Fruit fly (Drosophila melanogaster) whole organism, embryonic: ENCODE measurements around the gene CG12814.

Source experiments
- Aef1 ChIP-seq: fragments of 200-800 bp; sonication (Bioruptor generic); IDR thresholded peaks from 3 replicates; pipeline ENCODE4 v1.3.6; 2022; ENCODE audit warnings: missing biosample characterization, missing genetic modification characterization
- Blimp-1 ChIP-seq: fragments of 200-800 bp; sonication (Bioruptor generic); optimal IDR thresholded peaks from 3 replicates; lab custom pipeline; 2018; ENCODE audit warnings: missing biosample characterization, missing genetic modification characterization, mild to moderate bottlenecking, moderate library complexity, missing genetic modification reagents
- CG10209 ChIP-seq: fragments of 200-800 bp; sonication (Bioruptor generic); optimal IDR thresholded peaks from 3 replicates; lab custom pipeline; 2017; ENCODE audit warnings: missing biosample characterization, mild to moderate bottlenecking, missing genetic modification characterization, missing genetic modification reagents
- CG10462 ChIP-seq: fragments of 200-800 bp; sonication (Bioruptor generic); optimal IDR thresholded peaks from 2 replicates; lab custom pipeline; 2016; ENCODE audit warnings: missing biosample characterization, missing genetic modification characterization
- CG11504 ChIP-seq: fragments of 200-800 bp; sonication (Bioruptor generic); optimal IDR thresholded peaks from 3 replicates; lab custom pipeline; 2019; ENCODE audit warnings: missing biosample characterization, mild to moderate bottlenecking, missing genetic modification characterization, moderate library complexity
- CG11695 ChIP-seq: fragments of 200-800 bp; sonication (Bioruptor generic); IDR thresholded peaks from 3 replicates; pipeline ENCODE4 v1.3.6; 2022; ENCODE audit warnings: missing biosample characterization, missing genetic modification characterization
- CG11723 ChIP-seq: fragments of 200-800 bp; sonication (Bioruptor generic); optimal IDR thresholded peaks from 2 replicates; lab custom pipeline; 2017; ENCODE audit warnings: missing biosample characterization, mild to moderate bottlenecking, missing genetic modification characterization
- CG1529 ChIP-seq: fragments of 200-800 bp; sonication (Bioruptor generic); optimal IDR thresholded peaks from 3 replicates; lab custom pipeline; 2018; ENCODE audit warnings: missing biosample characterization, missing genetic modification characterization
- CG3163 ChIP-seq: fragments of 200-800 bp; sonication (Bioruptor generic); optimal IDR thresholded peaks from 3 replicates; lab custom pipeline; 2016; ENCODE audit warnings: missing biosample characterization, missing genetic modification characterization
- CG33557 ChIP-seq: fragments of 200-800 bp; sonication (Bioruptor generic); optimal IDR thresholded peaks from 2 replicates; lab custom pipeline; 2019; ENCODE audit warnings: missing biosample characterization, mild to moderate bottlenecking, missing genetic modification characterization, moderate library complexity
- CG3726 ChIP-seq: fragments of 200-800 bp; sonication (Bioruptor generic); IDR thresholded peaks from 3 replicates; pipeline ENCODE4, ENCODE4 v1.3.6; 2022; ENCODE audit warnings: missing biosample characterization, missing genetic modification characterization
- CG43689 ChIP-seq: fragments of 200-800 bp; sonication (Bioruptor generic); IDR thresholded peaks from 2 replicates; pipeline ENCODE4 v1.3.6; 2022; ENCODE audit warnings: missing biosample characterization, missing genetic modification characterization
- CG4424 ChIP-seq: fragments of 200-800 bp; sonication (Bioruptor generic); optimal IDR thresholded peaks from 3 replicates; lab custom pipeline; 2016; ENCODE audit warnings: missing biosample characterization, missing genetic modification characterization
- CG7928 ChIP-seq: fragments of 200-800 bp; sonication (Bioruptor generic); optimal IDR thresholded peaks from 2 replicates; lab custom pipeline; 2017; ENCODE audit warnings: missing biosample characterization, mild to moderate bottlenecking, missing genetic modification characterization
- CG8290 ChIP-seq, 3 experiments: fragments of 200-800 bp; sonication (Bioruptor generic); optimal IDR thresholded peaks; 2 replicates each; lab custom pipeline; 2016 to 2019; ENCODE audit warnings: missing biosample characterization in 3 of 3, missing genetic modification characterization in 3 of 3, mild to moderate bottlenecking in 2 of 3, moderate library complexity in 1 of 3
- CG9215 ChIP-seq: fragments of 200-800 bp; sonication (Bioruptor generic); IDR thresholded peaks from 2 replicates; pipeline ENCODE4 v1.3.6; 2022; ENCODE audit warnings: missing biosample characterization, missing genetic modification characterization
- CG9797 ChIP-seq: fragments of 200-800 bp; sonication (Bioruptor generic); optimal IDR thresholded peaks from 3 replicates; lab custom pipeline; 2018; ENCODE audit warnings: missing biosample characterization, mild to moderate bottlenecking, missing genetic modification characterization
- CG9876 ChIP-seq: fragments of 200-800 bp; sonication (Bioruptor generic); optimal IDR thresholded peaks from 2 replicates; lab custom pipeline; 2016; ENCODE audit warnings: missing biosample characterization, missing genetic modification characterization
- CG9932 ChIP-seq: fragments of 200-800 bp; sonication (Bioruptor generic); IDR thresholded peaks from 2 replicates; pipeline ENCODE4 v1.3.6; 2022; ENCODE audit warnings: missing biosample characterization, missing genetic modification characterization
- CHES-1-like ChIP-seq: fragments of 200-800 bp; sonication (Bioruptor generic); optimal IDR thresholded peaks from 2 replicates; lab custom pipeline; 2016; ENCODE audit warnings: missing biosample characterization, missing genetic modification characterization
- CkIIα-i1 ChIP-seq: fragments of 200-800 bp; sonication (Bioruptor generic); IDR thresholded peaks from 2 replicates; pipeline ENCODE4 v1.3.6; 2022; ENCODE audit warnings: missing biosample characterization, missing genetic modification characterization
- Elba2 ChIP-seq: fragments of 200-800 bp; sonication (Bioruptor generic); optimal IDR thresholded peaks from 3 replicates; lab custom pipeline; 2016; ENCODE audit warnings: missing biosample characterization, missing genetic modification characterization
- Hr51 ChIP-seq, 2 experiments: fragments of 200-800 bp; sonication (Bioruptor generic); optimal IDR thresholded peaks; 2 replicates in 1 of 2; 3 replicates in 1 of 2; lab custom pipeline; 2016 to 2018; ENCODE audit warnings: missing biosample characterization in 2 of 2, missing genetic modification characterization in 2 of 2, mild to moderate bottlenecking in 1 of 2, moderate library complexity in 1 of 2
- Med ChIP-seq: fragments of 200-800 bp; sonication (Bioruptor generic); peaks from one replicate; lab custom pipeline; 2016; ENCODE audit warnings: missing biosample characterization, missing genetic modification characterization, mild to moderate bottlenecking, inconsistent platforms, moderate library complexity
- Mes4 ChIP-seq: fragments of 200-800 bp; sonication (Bioruptor generic); optimal IDR thresholded peaks from 2 replicates; lab custom pipeline; 2016; ENCODE audit warnings: missing biosample characterization, missing genetic modification characterization
- Optix ChIP-seq: fragments of 200-800 bp; sonication (Bioruptor generic); IDR thresholded peaks from 3 replicates; pipeline ENCODE4 v1.3.6; 2022; ENCODE audit warnings: missing biosample characterization, missing genetic modification characterization
- Tbp ChIP-seq: fragments of >200 bp; optimal IDR thresholded peaks from 2 replicates; lab custom pipeline; 2018; ENCODE audit warnings: missing biosample characterization, missing genetic modification characterization
- Vsx1 ChIP-seq: fragments of 200-800 bp; sonication (Bioruptor generic); optimal IDR thresholded peaks from 2 replicates; lab custom pipeline; 2017; ENCODE audit warnings: missing biosample characterization, mild to moderate bottlenecking, missing genetic modification characterization, missing genetic modification reagents
- Xbp1 ChIP-seq: fragments of 200-800 bp; sonication (Bioruptor generic); optimal IDR thresholded peaks from 3 replicates; lab custom pipeline; 2016; ENCODE audit warnings: missing biosample characterization, mild to moderate bottlenecking, missing genetic modification characterization
- ara ChIP-seq: fragments of 200-800 bp; sonication (Bioruptor generic); IDR thresholded peaks from 2 replicates; pipeline ENCODE4 v1.3.6; 2022; ENCODE audit warnings: missing biosample characterization, missing genetic modification characterization
- cato ChIP-seq: fragments of 200-800 bp; sonication (Bioruptor generic); optimal IDR thresholded peaks from 2 replicates; lab custom pipeline; 2016; ENCODE audit warnings: missing biosample characterization, missing genetic modification characterization, borderline replicate concordance
- en ChIP-seq: fragments of 200-800 bp; sonication (Bioruptor generic); optimal IDR thresholded peaks from 2 replicates; lab custom pipeline; 2016; ENCODE audit warnings: missing biosample characterization, missing genetic modification characterization
- ftz-f1 ChIP-seq: fragments of 200-800 bp; sonication (Bioruptor generic); optimal IDR thresholded peaks from 2 replicates; lab custom pipeline; 2016; ENCODE audit warnings: missing biosample characterization, missing genetic modification characterization
- gce ChIP-seq: fragments of 200-800 bp; sonication (Bioruptor generic); IDR thresholded peaks from 3 replicates; pipeline ENCODE4 v1.3.6; 2022; ENCODE audit warnings: missing biosample characterization, missing genetic modification characterization
- gem ChIP-seq: fragments of 200-800 bp; sonication (Bioruptor generic); optimal IDR thresholded peaks from 2 replicates; lab custom pipeline; 2019; ENCODE audit warnings: missing biosample characterization, mild to moderate bottlenecking, missing genetic modification characterization, moderate library complexity
- gsb-n ChIP-seq: fragments of 200-800 bp; sonication (Bioruptor generic); optimal IDR thresholded peaks from 3 replicates; lab custom pipeline; 2018; ENCODE audit warnings: missing biosample characterization, mild to moderate bottlenecking, missing genetic modification characterization
- jing ChIP-seq: fragments of 200-800 bp; sonication (Bioruptor generic); optimal IDR thresholded peaks from 2 replicates; lab custom pipeline; 2018; ENCODE audit warnings: missing biosample characterization, mild to moderate bottlenecking, missing genetic modification characterization
- nau ChIP-seq: fragments of 200-800 bp; sonication (Bioruptor generic); optimal IDR thresholded peaks from 3 replicates; lab custom pipeline; 2017; ENCODE audit warnings: missing biosample characterization, mild to moderate bottlenecking, missing genetic modification characterization, missing genetic modification reagents
- nom ChIP-seq: fragments of 200-800 bp; sonication (Bioruptor generic); optimal IDR thresholded peaks from 2 replicates; lab custom pipeline; 2017; ENCODE audit warnings: missing biosample characterization, missing genetic modification characterization, mild to moderate bottlenecking, moderate library complexity, missing genetic modification reagents
- oc ChIP-seq: fragments of 200-800 bp; sonication (Bioruptor generic); optimal IDR thresholded peaks from 2 replicates; lab custom pipeline; 2018; ENCODE audit warnings: missing biosample characterization, mild to moderate bottlenecking, missing genetic modification characterization, moderate library complexity
- p53 ChIP-seq: fragments of 200-800 bp; sonication (Bioruptor generic); optimal IDR thresholded peaks from 2 replicates; lab custom pipeline; 2016; ENCODE audit warnings: missing biosample characterization, missing genetic modification characterization
- ro ChIP-seq: fragments of 200-800 bp; sonication (Bioruptor generic); IDR thresholded peaks from 2 replicates; pipeline ENCODE4 v1.3.6; 2022; ENCODE audit warnings: missing biosample characterization, missing genetic modification characterization
- row ChIP-seq: fragments of 200-800 bp; sonication (Bioruptor generic); IDR thresholded peaks from 3 replicates; pipeline ENCODE4 v1.3.6; 2022; ENCODE audit warnings: missing biosample characterization, missing genetic modification characterization
- slou ChIP-seq: fragments of 200-800 bp; sonication (Bioruptor generic); optimal IDR thresholded peaks from 3 replicates; lab custom pipeline; 2016; ENCODE audit warnings: missing biosample characterization, missing genetic modification characterization
- ssp ChIP-seq: fragments of 200-800 bp; sonication (Bioruptor generic); IDR thresholded peaks from 2 replicates; pipeline ENCODE4 v1.3.6; 2022; ENCODE audit warnings: missing biosample characterization, missing genetic modification characterization
- tx ChIP-seq: fragments of 200-800 bp; sonication (Bioruptor generic); optimal IDR thresholded peaks from 2 replicates; lab custom pipeline; 2016; ENCODE audit warnings: missing biosample characterization, missing genetic modification characterization
- vnd ChIP-seq: fragments of 200-800 bp; sonication (Bioruptor generic); IDR thresholded peaks from 3 replicates; pipeline ENCODE4 v1.3.6; 2022; ENCODE audit warnings: missing biosample characterization, missing genetic modification characterization; ENCODE audit not compliant: partially characterized antibody
- zf30C ChIP-seq: fragments of 200-800 bp; sonication (Bioruptor generic); optimal IDR thresholded peaks from 3 replicates; lab custom pipeline; 2018; ENCODE audit warnings: missing biosample characterization, mild to moderate bottlenecking, missing genetic modification characterization

The CG12814 gene

DNA sequence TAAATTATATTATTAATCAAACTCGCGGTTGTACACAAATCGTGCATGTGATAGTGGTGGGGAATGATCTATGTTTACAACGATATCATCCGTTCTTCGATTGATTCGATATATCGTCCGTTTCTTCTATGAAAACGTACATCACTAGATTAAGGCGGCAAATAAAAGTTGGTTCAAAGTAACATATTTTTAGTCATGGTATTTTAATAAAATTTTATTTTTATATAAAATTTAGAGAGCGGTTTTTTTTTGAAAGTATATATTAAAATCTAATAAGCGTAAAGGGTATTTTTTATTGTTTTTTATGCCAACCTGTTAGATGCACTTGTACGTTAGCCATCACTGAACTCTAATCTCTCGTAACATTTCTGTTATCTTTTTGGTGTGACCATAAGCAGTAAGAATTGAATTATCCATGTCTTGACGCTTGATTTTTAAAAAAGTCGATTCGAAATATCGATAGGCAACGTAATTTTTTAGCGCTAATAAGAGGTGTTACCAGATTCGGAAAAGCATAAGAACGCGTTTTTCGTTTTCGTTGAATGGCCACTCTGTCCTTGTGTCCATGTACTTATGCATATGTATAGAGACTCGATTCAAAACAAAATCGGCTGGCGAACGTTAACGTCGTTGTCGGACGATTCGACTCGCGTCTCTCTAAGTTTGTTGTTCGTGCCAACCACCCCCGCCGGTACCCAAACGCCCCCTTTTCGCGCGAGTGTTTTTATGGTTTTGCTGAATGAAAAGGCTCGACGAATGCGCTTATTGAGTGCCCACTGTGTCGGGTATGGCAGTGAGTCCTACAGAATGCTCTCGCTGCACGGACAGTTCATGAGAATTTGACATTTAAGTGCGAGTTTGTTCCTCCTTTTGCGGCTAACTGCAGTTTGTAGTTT lies 45.1 kb downstream of the CG12814 start, which contains the start of the genes TAF1B and Invadolysin (continued):
- TF ChIP-seq CG11723 (GFP tag; lab: Kevin White, UChicago) (no peak), CG1529 (GFP tag; lab: Kevin White, UChicago) (no peak), CG9215 (GFP tag; lab: Robert Waterston, UW) (no peak), slou (GFP tag; lab: Kevin White, UChicago) (no peak), Med (GFP tag; lab: Kevin White, UChicago) (peak; percentile 80), CG11695 (GFP tag; lab: Robert Waterston, UW) (no peak; the same call in 2 of the 3 replicates), ara (GFP tag; lab: Robert Waterston, UW) (peak; percentile 15; the same call in 1 of the 2 replicates), CG9876 (GFP tag; lab: Kevin White, UChicago) (no peak), ssp (GFP tag; lab: Robert Waterston, UW) (no peak), CG3163 (peak; percentile 20), CG9797 (peak; percentile 96), cato (peak; percentile 9), CG8290 (GFP tag; optimal IDR thresholded peaks at IDR 0.05; lab: Kevin White, UChicago) (peak; percentile 57), CG8290 (tag; optimal IDR thresholded peaks at IDR 0.05; lab: Kevin White, UChicago) (peak in 1 of 2 experiments; percentile 76), gce (no peak), Mes4 (GFP tag; lab: Kevin White, UChicago) (peak; percentile 37), CG7928 (GFP tag; lab: Kevin White, UChicago) (peak; percentile 17), en (no peak), nau (GFP tag; lab: Kevin White, UChicago) (no peak), CG3726 (GFP tag; lab: Robert Waterston, UW) (no peak), jing (no peak), tx (GFP tag; lab: Kevin White, UChicago) (no peak), Xbp1 (GFP tag; lab: Kevin White, UChicago) (peak; percentile 63), nom (GFP tag; lab: Kevin White, UChicago) (no peak), Blimp-1 (GFP tag; lab: Kevin White, UChicago) (peak; percentile 36), CG33557 (no peak), Vsx1 (no peak), CG11504 (tag; lab: Kevin White, UChicago) (peak; percentile 61), CkIIα-i1 (GFP tag; lab: Robert Waterston, UW) (no peak), oc (tag; lab: Kevin White, UChicago) (peak; percentile 15), zf30C (peak; percentile 14), Optix (no peak), CG10462 (peak; percentile 18), gem (peak; percentile 73), Tbp (GFP tag; lab: Kevin White, UChicago) (peak; percentile 11), p53 (GFP tag; lab: Kevin White, UChicago) (no peak), gsb-n (peak; percentile 55), ftz-f1 (GFP tag; lab: Kevin White, UChicago) (peak; percentile 68), vnd (GFP tag; lab: Robert Waterston, UW) (peak; percentile 80), CG43689 (GFP tag; lab: Robert Waterston, UW) (0 out of 2 replicates have a peak, but pooled peaks have one; percentile 14), CG10209 (GFP tag; lab: Kevin White, UChicago) (peak; percentile 11), row (GFP tag; lab: Robert Waterston, UW) (peak; percentile 67), Aef1 (GFP tag; lab: Robert Waterston, UW) (0 out of 3 replicates have a peak, but pooled peaks have one; percentile 34), Hr51 (GFP tag; optimal IDR thresholded peaks at IDR 0.05; lab: Kevin White, UChicago) (peak in 1 of 2 experiments; percentile 57), Elba2 (peak; percentile 48), CG4424 (GFP tag; lab: Kevin White, UChicago) (peak; percentile 51), CHES-1-like (GFP tag; lab: Kevin White, UChicago) (no peak), CG9932 (peak; percentile 90), ro (GFP tag; lab: Robert Waterston, UW) (no peak)
